Fruit fly (Drosophila melanogaster) whole organism, wandering third instar larva: Measurements from ENCODE around the gene nrm.

Source experiments
- HLH106 ChIP-seq: fragments of 200-800 bp; optimal IDR thresholded peaks from 3 replicates; lab custom pipeline; 2019; ENCODE audit warnings: missing biosample characterization, mild to moderate bottlenecking, missing genetic modification characterization, moderate library complexity
- ey ChIP-seq: fragments of 200-800 bp; sonication (Bioruptor generic); optimal IDR thresholded peaks from 2 replicates; lab custom pipeline; 2016; ENCODE audit warnings: missing biosample characterization, missing genetic modification characterization
- h ChIP-seq: fragments of 200-800 bp; sonication (Bioruptor generic); optimal IDR thresholded peaks from 3 replicates; lab custom pipeline; 2016; ENCODE audit warnings: missing biosample characterization, mild to moderate bottlenecking, missing genetic modification characterization
- psq ChIP-seq: fragments of 200-800 bp; sonication (Bioruptor generic); optimal IDR thresholded peaks from 3 replicates; lab custom pipeline; 2017; ENCODE audit warnings: missing biosample characterization, mild to moderate bottlenecking, missing genetic modification characterization, moderate library complexity

DNA sequence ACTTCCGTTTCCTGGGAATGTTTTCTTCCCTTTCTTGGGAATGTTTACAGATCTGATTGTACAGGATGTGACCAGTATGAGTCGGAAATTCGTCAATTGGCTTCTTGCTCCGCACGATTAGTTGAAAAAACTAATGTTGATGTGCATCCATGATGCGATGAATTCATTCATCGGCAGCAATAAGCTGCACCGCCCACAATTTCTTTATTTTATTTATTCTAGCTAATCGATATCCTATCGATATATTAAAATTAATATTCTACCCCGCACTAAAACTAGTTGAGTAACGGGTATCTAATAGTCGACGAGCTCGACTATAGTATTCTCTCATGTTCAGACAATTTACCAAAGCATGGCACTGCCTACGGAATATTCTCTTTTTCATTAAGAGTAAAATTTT, 23.1 kb downstream of the nrm start:
- TF ChIP-seq psq (GFP tag; lab: Kevin White, UChicago): no peak
- no peak for TF ChIP-seq h (GFP tag; lab: Kevin White, UChicago)
- no peak for TF ChIP-seq ey (GFP tag; lab: Kevin White, UChicago)
- no peak for TF ChIP-seq HLH106 (tag; lab: Kevin White, UChicago)
